Fruit fly (Drosophila melanogaster) whole organism, adult: ENCODE results near the gene QC.

Source experiments
- CG7045 ChIP-seq: fragments of 200-800 bp; sonication (Bioruptor generic); optimal IDR thresholded peaks from 2 replicates; lab custom pipeline; 2017; ENCODE audit warnings: missing biosample characterization, mild to moderate bottlenecking, missing genetic modification characterization
- CG7101 ChIP-seq: fragments of 200-800 bp; sonication (Bioruptor generic); optimal IDR thresholded peaks from 2 replicates; lab custom pipeline; 2018; ENCODE audit warnings: missing biosample characterization, mild to moderate bottlenecking, missing genetic modification characterization, moderate library complexity
- cnc ChIP-seq, 2 experiments: fragments of >200 bp; optimal IDR thresholded peaks; 2 replicates each; lab custom pipeline; 2017

dm6 chr3L:5921216-5921615 lies 19.0 kb upstream of the QC start, which contains the start of gene PXo:
- TF ChIP-seq CG7101 (tag; lab: Kevin White, UChicago) (no peak), cnc (optimal IDR thresholded peaks at IDR 0.05; lab: Kevin White, UChicago) (no peak), CG7045 (GFP tag; lab: Kevin White, UChicago) (no peak)
